Worm (Caenorhabditis elegans) whole organism, L1 larva: ENCODE measurements around the gene srx-93.

Experiments
- dsc-1 ChIP-seq: sonication (generic microtip); optimal IDR thresholded peaks from 2 replicates; lab custom pipeline; 2016; ENCODE audit warnings: mild to moderate bottlenecking, missing genetic modification characterization, missing compliant biosample characterization
- egl-13 ChIP-seq: sonication (generic microtip); optimal IDR thresholded peaks from 2 replicates; lab custom pipeline; 2016; ENCODE audit warnings: missing genotype, missing genetic modification reagents, missing genetic modification characterization, missing compliant biosample characterization

- TF ChIP-seq egl-13 (tag; lab: Kevin White, UChicago) (no peak), dsc-1 (tag; lab: Kevin White, UChicago) (no peak)
These were observed 13.9 kb upstream of the srx-93 start for ce11 chrV:3634293-3635016.
